Worm (Caenorhabditis elegans) whole organism, late embryonic: ENCODE results near the gene F19H6.5.

Experiments
- gmeb-2 ChIP-seq: sonication (generic microtip); optimal IDR thresholded peaks from 2 replicates; lab custom pipeline; 2016; ENCODE audit warnings: missing genetic modification characterization, inconsistent platforms, missing compliant biosample characterization
- pag-3 ChIP-seq: sonication (generic microtip); optimal IDR thresholded peaks from 2 replicates; lab custom pipeline; 2016; ENCODE audit warnings: missing compliant biosample characterization, missing genetic modification characterization, borderline replicate concordance
- sdc-2 ChIP-seq: sonication (generic microtip); optimal IDR thresholded peaks from 2 replicates; lab custom pipeline; 2016; ENCODE audit warnings: missing genotype, missing genetic modification characterization, missing compliant biosample characterization
- ttx-3 ChIP-seq: sonication (generic microtip); optimal IDR thresholded peaks from 2 replicates; lab custom pipeline; 2016; ENCODE audit warnings: missing genetic modification reagents, missing genetic modification characterization, missing compliant biosample characterization
- unc-86 ChIP-seq: sonication (generic microtip); optimal IDR thresholded peaks from 2 replicates; lab custom pipeline; 2016; ENCODE audit warnings: missing genetic modification characterization, missing compliant biosample characterization

ce11 chrX:12367498-12367897 lies 2.8 kb upstream of the F19H6.5 start:
- TF ChIP-seq ttx-3 (tag; lab: Kevin White, UChicago) (peak; percentile 57), unc-86 (tag; lab: Kevin White, UChicago) (no peak), sdc-2 (tag; lab: Kevin White, UChicago) (peak; percentile 92), gmeb-2 (tag; lab: Kevin White, UChicago) (peak; percentile 46), pag-3 (no peak)
